Worm (Caenorhabditis elegans) whole organism, young adult: ENCODE measurements around the gene Y38C1AA.7.

Experiments
- B0261.1 ChIP-seq: sonication (generic microtip); optimal IDR thresholded peaks from 2 replicates; lab custom pipeline; 2016; ENCODE audit warnings: mild to moderate bottlenecking, missing genetic modification characterization, moderate library complexity, missing compliant biosample characterization
- F33H1.4 ChIP-seq: fragments of 200-800 bp; sonication (Bioruptor generic); IDR thresholded peaks from 2 replicates; pipeline ENCODE4 v1.3.6; 2022; ENCODE audit warnings: missing genetic modification reagents, missing genetic modification characterization, missing compliant biosample characterization
- F39B2.1 ChIP-seq: fragments of 200-800 bp; sonication (Bioruptor generic); IDR thresholded peaks from 2 replicates; pipeline ENCODE4 v1.3.6; 2022; ENCODE audit warnings: missing genetic modification reagents, missing genetic modification characterization, missing compliant biosample characterization
- Y67H2A.10 ChIP-seq: fragments of 200-800 bp; sonication (Bioruptor generic); conservative IDR thresholded peaks from 2 replicates; pipeline ENCODE4 v1.3.6; 2022; ENCODE audit warnings: missing genetic modification reagents, missing genetic modification characterization, missing compliant biosample characterization
- ZK185.1 ChIP-seq: sonication (generic microtip); optimal IDR thresholded peaks from 2 replicates; lab custom pipeline; 2016; ENCODE audit warnings: mild to moderate bottlenecking, missing genetic modification characterization, missing compliant biosample characterization; ENCODE audit not compliant: poor library complexity, severe bottlenecking
- aptf-3 ChIP-seq: fragments of 200-800 bp; sonication (Bioruptor generic); IDR thresholded peaks from 2 replicates; pipeline ENCODE4 v1.3.6; 2022; ENCODE audit warnings: missing genetic modification characterization, missing compliant biosample characterization
- atf-7 ChIP-seq: sonication (generic microtip); optimal IDR thresholded peaks from 2 replicates; lab custom pipeline; 2017; ENCODE audit warnings: mild to moderate bottlenecking, missing genetic modification characterization, missing compliant biosample characterization
- athp-1 ChIP-seq: sonication (generic microtip); optimal IDR thresholded peaks from 2 replicates; lab custom pipeline; 2017; ENCODE audit warnings: mild to moderate bottlenecking, missing genetic modification characterization, missing compliant biosample characterization
- attf-3 ChIP-seq: fragments of 200-800 bp; sonication (Bioruptor generic); conservative IDR thresholded peaks from 2 replicates; pipeline ENCODE4 v1.3.6; 2022; ENCODE audit warnings: missing genetic modification reagents, missing genetic modification characterization, missing compliant biosample characterization
- attf-5 ChIP-seq: fragments of 200-800 bp; sonication (Bioruptor generic); optimal IDR thresholded peaks from 2 replicates; lab custom pipeline; 2018; ENCODE audit warnings: mild to moderate bottlenecking, missing genetic modification characterization, missing compliant biosample characterization
- bed-1 ChIP-seq: fragments of 200-800 bp; sonication (Bioruptor generic); IDR thresholded peaks from 2 replicates; pipeline ENCODE4 v1.3.6; 2022; ENCODE audit warnings: missing genetic modification reagents, missing genetic modification characterization, missing compliant biosample characterization
- ceh-100 ChIP-seq: fragments of 200-800 bp; sonication (Bioruptor generic); IDR thresholded peaks from 2 replicates; pipeline ENCODE4 v1.3.6; 2022; ENCODE audit warnings: missing genetic modification reagents, missing genetic modification characterization, missing compliant biosample characterization
- ceh-27 ChIP-seq: fragments of 200-800 bp; sonication (Bioruptor generic); optimal IDR thresholded peaks from 2 replicates; lab custom pipeline; 2018; ENCODE audit warnings: mild to moderate bottlenecking, missing genetic modification characterization, moderate library complexity, missing compliant biosample characterization
- chd-7 ChIP-seq: sonication (generic microtip); optimal IDR thresholded peaks from 2 replicates; lab custom pipeline; 2016; ENCODE audit warnings: mild to moderate bottlenecking, missing genetic modification characterization, moderate library complexity, missing compliant biosample characterization
- die-1 ChIP-seq: sonication (generic microtip); optimal IDR thresholded peaks from 2 replicates; lab custom pipeline; 2016; ENCODE audit warnings: missing genotype, mild to moderate bottlenecking, missing genetic modification characterization, missing compliant biosample characterization
- dpl-1 ChIP-seq: fragments of 150-350 bp; optimal IDR thresholded peaks from 2 replicates; lab custom pipeline; 2014; ENCODE audit warnings: missing biosample characterization, missing genetic modification reagents, missing genetic modification characterization
- efl-1 ChIP-seq: fragments of 150-350 bp; optimal IDR thresholded peaks from 2 replicates; lab custom pipeline; 2014; ENCODE audit warnings: missing biosample characterization, missing genetic modification reagents, missing genetic modification characterization
- egl-18 ChIP-seq: fragments of 200-800 bp; sonication (Bioruptor generic); IDR thresholded peaks from 2 replicates; pipeline ENCODE4 v1.3.6; 2022; ENCODE audit warnings: missing genetic modification reagents, missing genetic modification characterization, missing compliant biosample characterization
- him-1 ChIP-seq: sonication (generic microtip); optimal IDR thresholded peaks from 2 replicates; lab custom pipeline; 2016; ENCODE audit warnings: missing genotype, missing genetic modification reagents, missing genetic modification characterization, missing compliant biosample characterization
- hlh-26 ChIP-seq: fragments of 200-800 bp; sonication (Bioruptor generic); conservative IDR thresholded peaks from 2 replicates; pipeline ENCODE4 v1.3.6; 2022; ENCODE audit warnings: missing genetic modification reagents, missing genetic modification characterization, missing compliant biosample characterization
- hsf-1 ChIP-seq: fragments of 200-800 bp; sonication (Bioruptor generic); IDR thresholded peaks from 2 replicates; pipeline ENCODE4 v1.3.6; 2022; ENCODE audit warnings: missing genetic modification reagents, missing genetic modification characterization, missing compliant biosample characterization
- lin-40 ChIP-seq: sonication (generic microtip); optimal IDR thresholded peaks from 2 replicates; lab custom pipeline; 2016; ENCODE audit warnings: missing genetic modification characterization, mild to moderate bottlenecking, missing compliant biosample characterization, missing genotype, missing genetic modification reagents
- madf-10 ChIP-seq: sonication (generic microtip); optimal IDR thresholded peaks from 2 replicates; lab custom pipeline; 2016; ENCODE audit warnings: mild to moderate bottlenecking, missing genetic modification characterization, missing compliant biosample characterization
- nfya-1 ChIP-seq: sonication (generic microtip); optimal IDR thresholded peaks from 2 replicates; lab custom pipeline; 2017; ENCODE audit warnings: antibody characterized with exemption, missing compliant biosample characterization, missing genetic modification characterization, borderline replicate concordance; ENCODE audit not compliant: insufficient read depth
- nhr-120 ChIP-seq: fragments of 200-800 bp; sonication (Bioruptor generic); IDR thresholded peaks from 2 replicates; pipeline ENCODE4 v1.3.6; 2022; ENCODE audit warnings: missing genetic modification characterization, missing compliant biosample characterization
- nhr-80 ChIP-seq: sonication (generic microtip); optimal IDR thresholded peaks from 2 replicates; lab custom pipeline; 2016; ENCODE audit warnings: missing genetic modification characterization, missing compliant biosample characterization
- pbrm-1 ChIP-seq: fragments of 200-800 bp; sonication (Bioruptor generic); IDR thresholded peaks from 2 replicates; pipeline ENCODE4 v1.3.6; 2022; ENCODE audit warnings: missing genetic modification reagents, missing genetic modification characterization, missing compliant biosample characterization
- sdz-38 ChIP-seq: sonication (generic microtip); optimal IDR thresholded peaks from 2 replicates; lab custom pipeline; 2016; ENCODE audit warnings: missing genotype, missing genetic modification characterization, missing compliant biosample characterization
- snpc-1.3 ChIP-seq: sonication (generic microtip); optimal IDR thresholded peaks from 2 replicates; lab custom pipeline; 2017; ENCODE audit warnings: missing genetic modification characterization, mild to moderate bottlenecking, missing compliant biosample characterization, antibody characterized with exemption, moderate library complexity, missing genotype, missing genetic modification reagents; ENCODE audit not compliant: insufficient read depth
- snpc-3.4 ChIP-seq: sonication (generic microtip); optimal IDR thresholded peaks from 2 replicates; lab custom pipeline; 2017; ENCODE audit warnings: missing genetic modification characterization, mild to moderate bottlenecking, missing compliant biosample characterization, antibody characterized with exemption, moderate library complexity, missing genotype, missing genetic modification reagents
- tbp1 ChIP-seq: fragments of 200-800 bp; sonication (Bioruptor generic); optimal IDR thresholded peaks from 2 replicates; lab custom pipeline; 2018; ENCODE audit warnings: mild to moderate bottlenecking, missing genetic modification characterization, missing compliant biosample characterization
- unc-130 ChIP-seq: sonication (generic microtip); optimal IDR thresholded peaks from 2 replicates; lab custom pipeline; 2016; ENCODE audit warnings: missing genetic modification reagents, missing genetic modification characterization, missing compliant biosample characterization
- unc-62 ChIP-seq: fragments of 150-350 bp; optimal IDR thresholded peaks from 2 replicates; lab custom pipeline; 2014; ENCODE audit warnings: missing biosample characterization, missing genetic modification reagents, missing genetic modification characterization
- xnd-1 ChIP-seq: sonication (generic microtip); optimal IDR thresholded peaks from 2 replicates; lab custom pipeline; 2016; ENCODE audit warnings: missing genotype, missing genetic modification reagents, missing genetic modification characterization, missing compliant biosample characterization
- ztf-25 ChIP-seq: fragments of 200-800 bp; sonication (Bioruptor generic); IDR thresholded peaks from 2 replicates; pipeline ENCODE4 v1.3.6; 2022; ENCODE audit warnings: missing genetic modification reagents, missing genetic modification characterization, missing compliant biosample characterization
- ztf-28 ChIP-seq: fragments of 200-800 bp; sonication (Bioruptor generic); IDR thresholded peaks from 2 replicates; pipeline ENCODE4 v1.3.6; 2022; ENCODE audit warnings: missing genetic modification reagents, missing genetic modification characterization, missing compliant biosample characterization
- ztf-3 ChIP-seq: fragments of 200-800 bp; sonication (Bioruptor generic); optimal IDR thresholded peaks from 2 replicates; lab custom pipeline; 2018; ENCODE audit warnings: mild to moderate bottlenecking, missing genetic modification characterization, missing compliant biosample characterization

Gene Y38C1AA.7

ce11 chrIV:192046-192445 lies 33.3 kb downstream of the Y38C1AA.7 start, which contains the start of gene Y38C1AA.12 (continued):
- TF ChIP-seq aptf-3 (GFP tag; lab: Robert Waterston, UW) (no peak), dpl-1 (GFP tag; lab: Kevin White, UChicago) (peak; percentile 15), hlh-26 (no peak), nhr-120 (GFP tag; lab: Robert Waterston, UW) (no peak), sdz-38 (tag; lab: Kevin White, UChicago) (no peak), tbp1 (GFP tag; lab: Kevin White, UChicago) (peak; percentile 40), attf-5 (peak; percentile 79), lin-40 (tag; lab: Kevin White, UChicago) (peak; percentile 79), ztf-3 (GFP tag; lab: Kevin White, UChicago) (no peak), nhr-80 (tag; lab: Kevin White, UChicago) (peak; percentile 11), B0261.1 (tag; lab: Kevin White, UChicago) (peak; percentile 3), ceh-27 (GFP tag; lab: Kevin White, UChicago) (peak; percentile 88), nfya-1 (tag; lab: Kevin White, UChicago) (no peak), madf-10 (tag; lab: Kevin White, UChicago) (peak; percentile 69), Y67H2A.10 (GFP tag; lab: Robert Waterston, UW) (peak; percentile 66; the same call in 1 of the 2 replicates), him-1 (peak; percentile 84), unc-62 (GFP tag; lab: Kevin White, UChicago) (no peak), unc-130 (peak; percentile 89), snpc-3.4 (tag; lab: Kevin White, UChicago) (peak; percentile 8), hsf-1 (GFP tag; lab: Robert Waterston, UW) (no peak), atf-7 (no peak), xnd-1 (tag; lab: Kevin White, UChicago) (no peak), bed-1 (GFP tag; lab: Robert Waterston, UW) (no peak), ztf-25 (GFP tag; lab: Robert Waterston, UW) (peak; percentile 83; the same call in 1 of the 2 replicates), egl-18 (GFP tag; lab: Robert Waterston, UW) (0 out of 2 replicates have a peak, but pooled peaks have one; percentile 50), snpc-1.3 (tag; lab: Kevin White, UChicago) (no peak), ceh-100 (peak; percentile 67), ztf-28 (GFP tag; lab: Robert Waterston, UW) (peak; percentile 63; the same call in 1 of the 2 replicates), attf-3 (GFP tag; lab: Robert Waterston, UW) (peak; percentile 94), F39B2.1 (GFP tag; lab: Robert Waterston, UW) (no peak)

- TF ChIP-seq chd-7: no peak
- no peak for TF ChIP-seq die-1
- no peak for TF ChIP-seq Y67H2A.10 (GFP tag; lab: Robert Waterston, UW)
- no peak for TF ChIP-seq efl-1
- no peak for TF ChIP-seq athp-1
- no peak for TF ChIP-seq unc-62 (GFP tag; lab: Kevin White, UChicago)
- no peak for TF ChIP-seq ZK185.1
- no peak for TF ChIP-seq pbrm-1 (GFP tag; lab: Robert Waterston, UW)
- no peak for TF ChIP-seq snpc-3.4 (tag; lab: Kevin White, UChicago)
- no peak for TF ChIP-seq F33H1.4 (GFP tag; lab: Robert Waterston, UW)
- TF ChIP-seq sdz-38 (tag; lab: Kevin White, UChicago): no peak
- TF ChIP-seq B0261.1 (tag; lab: Kevin White, UChicago): no peak
- TF ChIP-seq, all 124 proteins: peak for 0
Measured at ce11 chrIV:194442-194841, 35.7 kb downstream of the Y38C1AA.7 start, which contains the start of gene csn-3. TSS of gene csn-3 (plus strand) at chrIV:194742.
